Worm (Caenorhabditis elegans): ENCODE data around the gene B0563.9.

DNA sequence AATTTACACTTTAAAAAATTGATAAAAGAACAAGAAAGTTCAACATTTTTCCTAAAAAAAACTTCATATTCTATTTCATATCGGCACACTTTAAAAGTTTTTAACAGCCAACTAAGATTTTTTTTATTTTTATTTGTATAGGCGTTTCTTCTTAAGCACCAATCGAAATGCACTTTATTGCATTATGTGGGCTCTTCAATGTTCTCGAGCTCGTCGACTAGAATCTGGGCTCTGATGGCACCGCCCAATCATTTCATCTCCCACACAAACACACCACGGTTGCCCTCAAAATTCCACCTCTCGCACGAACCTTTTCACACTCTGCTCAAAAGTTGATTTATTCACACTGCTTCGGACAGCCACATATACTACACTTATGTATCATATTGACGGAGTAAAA lies 30.9 kb upstream of the B0563.9 start, which contains the start of gene B0563.6:
- TF ChIP-seq elt-3 (tag; optimal IDR thresholded peaks at IDR 0.05), result no peak
- TF ChIP-seq ceh-82 (tag; optimal IDR thresholded peaks at IDR 0.05), result no peak
- no peak for TF ChIP-seq snpc-4 (tag; optimal IDR thresholded peaks at IDR 0.05)
- TF ChIP-seq nhr-77 (tag; optimal IDR thresholded peaks at IDR 0.05), result no peak
- TF ChIP-seq unc-62 (GFP tag; optimal IDR thresholded peaks at IDR 0.05), result no peak
- TF ChIP-seq aly-2 (tag; optimal IDR thresholded peaks at IDR 0.05), result no peak
